Worm (Caenorhabditis elegans) whole organism, L2 larva: ENCODE data around the gene ZK354.8.

Source experiments
- R02D3.7 ChIP-seq: fragments of 150-350 bp; optimal IDR thresholded peaks from 2 replicates; lab custom pipeline; 2014; ENCODE audit warnings: missing biosample characterization, missing genetic modification characterization
- ZK546.5 ChIP-seq: sonication (generic microtip); optimal IDR thresholded peaks from 2 replicates; lab custom pipeline; 2017; ENCODE audit warnings: missing biosample characterization, missing genetic modification characterization
- lin-13 ChIP-seq: fragments of 150-350 bp; optimal IDR thresholded peaks from 2 replicates; lab custom pipeline; 2014; ENCODE audit warnings: missing biosample characterization, missing genetic modification reagents, missing genetic modification characterization
- lsy-2 ChIP-seq, 2 experiments: fragments of 150-350 bp in 1 of 2; sonication (generic microtip) in 1 of 2; optimal IDR thresholded peaks; 2 replicates each; lab custom pipeline; 2014 to 2017; ENCODE audit warnings: missing biosample characterization in 2 of 2, missing genetic modification characterization in 2 of 2
- mdl-1 ChIP-seq, 2 experiments: fragments of 150-350 bp in 1 of 2; sonication (generic microtip) in 1 of 2; optimal IDR thresholded peaks; 2 replicates each; lab custom pipeline; 2017; ENCODE audit warnings: missing biosample characterization in 2 of 2, missing genetic modification characterization in 2 of 2
- nhr-11 ChIP-seq: fragments of 150-350 bp; optimal IDR thresholded peaks from 2 replicates; lab custom pipeline; 2014; ENCODE audit warnings: missing biosample characterization, missing genetic modification characterization
- nhr-237 ChIP-seq: fragments of 150-350 bp; optimal IDR thresholded peaks from 2 replicates; lab custom pipeline; 2014; ENCODE audit warnings: missing biosample characterization, missing genetic modification characterization
- nhr-77 ChIP-seq: fragments of 150-350 bp; optimal IDR thresholded peaks from 2 replicates; lab custom pipeline; 2014; ENCODE audit warnings: missing biosample characterization, missing genetic modification characterization
- snpc-4 ChIP-seq: fragments of 150-350 bp; optimal IDR thresholded peaks from 2 replicates; lab custom pipeline; 2014; ENCODE audit warnings: missing biosample characterization, missing genetic modification characterization
- unc-55 ChIP-seq: fragments of 150-350 bp; sonication (generic microtip); optimal IDR thresholded peaks from 3 replicates; lab custom pipeline; 2014; ENCODE audit warnings: missing biosample characterization, missing genetic modification reagents, missing genetic modification characterization
- ztf-1 ChIP-seq: fragments of 200-800 bp; sonication (Bioruptor generic); conservative IDR thresholded peaks from 2 replicates; pipeline ENCODE4 v1.3.6; 2022; ENCODE audit warnings: missing genetic modification characterization, missing compliant biosample characterization

ce11 chrIV:5353364-5353763 is 47.4 kb upstream of the ZK354.8 start, which contains the start of gene Y4C6B.7:
- TF ChIP-seq nhr-11 (tag; lab: Kevin White, UChicago) (no peak), mdl-1 (tag; optimal IDR thresholded peaks at IDR 0.05; lab: Kevin White, UChicago) (no peak), lsy-2 (tag; optimal IDR thresholded peaks at IDR 0.05; lab: Kevin White, UChicago) (no peak), snpc-4 (no peak), lin-13 (GFP tag; lab: Kevin White, UChicago) (no peak), R02D3.7 (tag; lab: Kevin White, UChicago) (no peak), nhr-237 (tag; lab: Kevin White, UChicago) (no peak), ztf-1 (GFP tag; lab: Robert Waterston, UW) (no peak), nhr-77 (tag; lab: Kevin White, UChicago) (no peak), ZK546.5 (tag; lab: Kevin White, UChicago) (no peak), unc-55 (GFP tag; lab: Kevin White, UChicago) (no peak)
